Worm (Caenorhabditis elegans): ENCODE measurements around the gene ttc-39B.

Gene ttc-39B

ce11 chrII:6377381-6377948 lies 43.7 kb upstream of the ttc-39B start:
- TF ChIP-seq hlh-1 (tag; optimal IDR thresholded peaks at IDR 0.05) (no peak), elt-1 (tag; optimal IDR thresholded peaks at IDR 0.05; ENCODE audit: borderline replicate concordance, insufficient read depth) (no peak), unc-39 (tag; optimal IDR thresholded peaks at IDR 0.05) (no peak), zip-8 (tag; optimal IDR thresholded peaks at IDR 0.05) (no peak), drap-1 (GFP tag; optimal IDR thresholded peaks at IDR 0.05) (no peak), ceh-83 (GFP tag; optimal IDR thresholded peaks at IDR 0.05) (no peak), flh-1 (GFP tag; optimal IDR thresholded peaks at IDR 0.05) (no peak), lin-32 (GFP tag; optimal IDR thresholded peaks at IDR 0.05) (no peak), unc-120 (tag; optimal IDR thresholded peaks at IDR 0.05; ENCODE audit: poor library complexity, severe bottlenecking) (no peak), ham-2 (GFP tag; optimal IDR thresholded peaks at IDR 0.05) (no peak), snpc-4 (tag; optimal IDR thresholded peaks at IDR 0.05) (no peak), nhr-237 (tag; optimal IDR thresholded peaks at IDR 0.05) (no peak), nhr-12 (tag; optimal IDR thresholded peaks at IDR 0.05) (no peak), unc-62 (GFP tag; optimal IDR thresholded peaks at IDR 0.05) (no peak), nhr-76 (tag; optimal IDR thresholded peaks at IDR 0.05) (no peak)

- TF ChIP-seq ztf-11 (tag; optimal IDR thresholded peaks at IDR 0.05) (no peak), mab-5 (tag; optimal IDR thresholded peaks at IDR 0.05) (no peak), mls-2 (tag; optimal IDR thresholded peaks at IDR 0.05) (no peak), pha-4 (tag; optimal IDR thresholded peaks at IDR 0.05) (no peak), lin-13 (tag; optimal IDR thresholded peaks at IDR 0.05) (no peak), M03D4.4 (tag; optimal IDR thresholded peaks at IDR 0.05) (no peak), ceh-83 (GFP tag; optimal IDR thresholded peaks at IDR 0.05) (no peak), drap-1 (GFP tag; optimal IDR thresholded peaks at IDR 0.05) (no peak), sem-2 (GFP tag; optimal IDR thresholded peaks at IDR 0.05) (no peak), ceh-43 (GFP tag; optimal IDR thresholded peaks at IDR 0.05) (no peak), snpc-4 (tag; optimal IDR thresholded peaks at IDR 0.05) (no peak), cnd-1 (tag; optimal IDR thresholded peaks at IDR 0.05) (no peak), blmp-1 (tag; optimal IDR thresholded peaks at IDR 0.05) (no peak), bed-3 (GFP tag; optimal IDR thresholded peaks at IDR 0.05) (no peak), ceh-39 (tag; optimal IDR thresholded peaks at IDR 0.05) (no peak), lin-32 (GFP tag; optimal IDR thresholded peaks at IDR 0.05) (no peak), nhr-12 (tag; optimal IDR thresholded peaks at IDR 0.05) (no peak)
Observed at ce11 chrII:6376693-6377092, 42.9 kb upstream of the ttc-39B start.

ce11 chrII:6374646-6375045 lies 40.9 kb upstream of the ttc-39B start:
- TF ChIP-seq unc-62 (GFP tag; optimal IDR thresholded peaks at IDR 0.05): no peak
- no peak for TF ChIP-seq nhr-76 (tag; optimal IDR thresholded peaks at IDR 0.05)
- TF ChIP-seq elt-3 (tag; optimal IDR thresholded peaks at IDR 0.05): no peak
- TF ChIP-seq mls-2 (tag; optimal IDR thresholded peaks at IDR 0.05): no peak
- no peak for TF ChIP-seq lsy-2 (tag; optimal IDR thresholded peaks at IDR 0.05)
- no peak for TF ChIP-seq nhr-12 (tag; optimal IDR thresholded peaks at IDR 0.05)
- no peak for TF ChIP-seq bed-3 (GFP tag; optimal IDR thresholded peaks at IDR 0.05)
- TF ChIP-seq ceh-83 (GFP tag; optimal IDR thresholded peaks at IDR 0.05): no peak
- no peak for TF ChIP-seq ham-2 (GFP tag; optimal IDR thresholded peaks at IDR 0.05)
- no peak for TF ChIP-seq sptf-1 (tag; optimal IDR thresholded peaks at IDR 0.05)
- TF ChIP-seq elt-1 (tag; optimal IDR thresholded peaks at IDR 0.05; ENCODE audit: borderline replicate concordance, insufficient read depth): no peak
- TF ChIP-seq ceh-39 (tag; optimal IDR thresholded peaks at IDR 0.05): no peak
- TF ChIP-seq tbx-8 (GFP tag; optimal IDR thresholded peaks at IDR 0.05): no peak
- TF ChIP-seq M03D4.4 (tag; optimal IDR thresholded peaks at IDR 0.05): no peak
- TF ChIP-seq nhr-237 (tag; optimal IDR thresholded peaks at IDR 0.05): no peak
- no peak for TF ChIP-seq unc-120 (tag; optimal IDR thresholded peaks at IDR 0.05; ENCODE audit: poor library complexity, severe bottlenecking)
- TF ChIP-seq flh-1 (GFP tag; optimal IDR thresholded peaks at IDR 0.05): no peak
- no peak for TF ChIP-seq pha-4 (tag; optimal IDR thresholded peaks at IDR 0.05)
- no peak for TF ChIP-seq ceh-43 (GFP tag; optimal IDR thresholded peaks at IDR 0.05)
- TF ChIP-seq snpc-4 (tag; optimal IDR thresholded peaks at IDR 0.05): no peak

DNA sequence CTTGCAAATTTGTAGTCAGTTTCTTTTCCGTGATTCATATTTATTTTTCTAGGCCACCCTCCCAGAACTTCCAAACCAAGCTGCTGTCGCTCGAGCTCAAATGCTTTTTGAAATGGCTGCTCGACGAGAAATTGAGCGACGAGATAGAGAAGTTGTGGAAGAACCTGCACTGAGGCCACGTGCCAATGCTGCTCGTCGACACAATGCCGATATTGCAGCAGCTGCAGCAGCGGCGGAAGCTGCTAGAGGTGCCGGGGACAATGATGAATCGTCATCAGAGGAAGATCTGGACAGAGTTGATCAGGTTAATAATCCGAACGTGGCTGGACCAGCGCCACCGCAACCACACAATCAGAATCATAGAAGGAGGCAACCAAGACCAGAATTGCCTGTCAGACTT lies 39.6 kb upstream of the ttc-39B start:
- TF ChIP-seq lin-13 (tag; optimal IDR thresholded peaks at IDR 0.05) (no peak), pha-4 (tag; optimal IDR thresholded peaks at IDR 0.05) (no peak), M03D4.4 (tag; optimal IDR thresholded peaks at IDR 0.05) (no peak), ceh-83 (GFP tag; optimal IDR thresholded peaks at IDR 0.05) (no peak), mls-2 (tag; optimal IDR thresholded peaks at IDR 0.05) (no peak), nhr-237 (tag; optimal IDR thresholded peaks at IDR 0.05) (no peak), drap-1 (GFP tag; optimal IDR thresholded peaks at IDR 0.05) (no peak), nhr-12 (tag; optimal IDR thresholded peaks at IDR 0.05) (no peak), unc-120 (tag; optimal IDR thresholded peaks at IDR 0.05; ENCODE audit: poor library complexity, severe bottlenecking) (no peak), lin-32 (GFP tag; optimal IDR thresholded peaks at IDR 0.05) (no peak), mep-1 (tag; optimal IDR thresholded peaks at IDR 0.05) (no peak), sptf-1 (tag; optimal IDR thresholded peaks at IDR 0.05) (no peak), hlh-1 (tag; optimal IDR thresholded peaks at IDR 0.05) (no peak), unc-39 (tag; optimal IDR thresholded peaks at IDR 0.05) (no peak), zip-8 (tag; optimal IDR thresholded peaks at IDR 0.05) (no peak), cnd-1 (tag; optimal IDR thresholded peaks at IDR 0.05) (no peak), nhr-2 (tag; optimal IDR thresholded peaks at IDR 0.05) (no peak), blmp-1 (tag; optimal IDR thresholded peaks at IDR 0.05) (no peak)

All from whole organism, mixed stage, embryonic.